Fruit fly (Drosophila melanogaster) Kc167 (cell line): ENCODE measurements around the gene CG34393.

ENCODE experiments used
- Myc ChIP-seq: fragments of >200 bp; optimal IDR thresholded peaks from 2 replicates; lab custom pipeline; 2017; ENCODE audit warnings: missing external identifiers
- Sin3A ChIP-seq: fragments of >200 bp; optimal IDR thresholded peaks from 2 replicates; lab custom pipeline; 2018; ENCODE audit warnings: missing external identifiers
- h ChIP-seq: fragments of >200 bp; optimal IDR thresholded peaks from 3 replicates; lab custom pipeline; 2018; ENCODE audit warnings: missing external identifiers
- insv ChIP-seq: fragments of >200 bp; optimal IDR thresholded peaks from 3 replicates; lab custom pipeline; 2018; ENCODE audit warnings: missing external identifiers
- psq ChIP-seq: fragments of >200 bp; optimal IDR thresholded peaks from 2 replicates; lab custom pipeline; 2017; ENCODE audit warnings: missing external identifiers

DNA sequence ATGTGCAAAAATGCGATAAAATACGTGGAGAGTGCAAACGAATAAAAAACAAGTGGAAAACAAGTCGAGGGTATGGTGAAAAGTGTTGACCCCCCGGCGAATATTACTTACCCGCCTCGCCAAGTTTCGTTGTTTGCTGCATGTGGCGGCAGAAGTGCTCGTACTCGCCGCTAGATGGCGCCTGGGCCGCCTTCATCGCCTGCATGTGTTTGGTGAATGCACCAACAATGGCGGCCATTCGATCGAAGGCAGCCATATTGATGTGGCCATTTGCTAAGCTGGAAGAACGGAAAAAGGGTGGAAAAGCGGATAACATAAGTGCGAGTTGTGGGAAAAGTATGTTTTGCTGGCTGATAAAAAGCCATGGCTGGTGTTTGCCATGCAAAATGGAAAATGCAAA is 17.1 kb downstream of the CG34393 start:
- TF ChIP-seq psq (lab: Kevin White, UChicago) = no peak
- no peak for TF ChIP-seq h (lab: Kevin White, UChicago)
- TF ChIP-seq Myc (lab: Kevin White, UChicago) = no peak
- no peak for TF ChIP-seq insv
- TF ChIP-seq Sin3A (lab: Kevin White, UChicago) = no peak
